Worm (Caenorhabditis elegans) whole organism, L4 larva: ENCODE measurements around the gene srh-139.

Experiments used
- F26F4.8 ChIP-seq: fragments of 200-800 bp; sonication (Bioruptor generic); conservative IDR thresholded peaks from 2 replicates; pipeline ENCODE4 v1.3.6; 2022; ENCODE audit warnings: missing genetic modification characterization, missing compliant biosample characterization
- F37D6.2 ChIP-seq: sonication (generic microtip); optimal IDR thresholded peaks from 2 replicates; lab custom pipeline; 2016; ENCODE audit warnings: mild to moderate bottlenecking, missing genetic modification characterization, missing compliant biosample characterization
- F49E8.2 ChIP-seq: sonication (generic microtip); optimal IDR thresholded peaks from 2 replicates; lab custom pipeline; 2016; ENCODE audit warnings: missing compliant biosample characterization, mild to moderate bottlenecking, missing genetic modification characterization, borderline replicate concordance
- T20F7.1 ChIP-seq: fragments of 200-800 bp; sonication (Bioruptor generic); optimal IDR thresholded peaks from 2 replicates; lab custom pipeline; 2018; ENCODE audit warnings: mild to moderate bottlenecking, missing genetic modification characterization, missing compliant biosample characterization
- T26A8.4 ChIP-seq: fragments of 200-800 bp; sonication (Bioruptor generic); IDR thresholded peaks from 2 replicates; pipeline ENCODE4 v1.3.6; 2022; ENCODE audit warnings: missing genetic modification characterization, missing compliant biosample characterization
- Y5F2A.4 ChIP-seq: fragments of 200-800 bp; sonication (Bioruptor generic); optimal IDR thresholded peaks from 2 replicates; lab custom pipeline; 2018; ENCODE audit warnings: mild to moderate bottlenecking, missing genetic modification characterization, missing compliant biosample characterization
- Y75B8A.6 ChIP-seq: fragments of 200-800 bp; sonication (Bioruptor generic); IDR thresholded peaks from 2 replicates; pipeline ENCODE4 v1.3.6; 2022; ENCODE audit warnings: missing genetic modification reagents, missing genetic modification characterization, missing compliant biosample characterization
- ZK337.2 ChIP-seq: fragments of 200-800 bp; sonication (Bioruptor generic); IDR thresholded peaks from 2 replicates; pipeline ENCODE4 v1.3.6; 2022; ENCODE audit warnings: missing genetic modification reagents, missing genetic modification characterization, missing compliant biosample characterization
- aly-2 ChIP-seq: sonication (generic microtip); optimal IDR thresholded peaks from 2 replicates; lab custom pipeline; 2018; ENCODE audit warnings: missing biosample characterization, missing genetic modification characterization
- arid-1 ChIP-seq: fragments of 200-800 bp; sonication (Bioruptor generic); conservative IDR thresholded peaks from 2 replicates; pipeline ENCODE4 v1.3.6; 2022; ENCODE audit warnings: missing genetic modification reagents, missing genetic modification characterization, missing compliant biosample characterization
- ceh-20 ChIP-seq: fragments of 200-800 bp; sonication (Bioruptor generic); IDR thresholded peaks from 2 replicates; pipeline ENCODE4 v1.3.6; 2022; ENCODE audit warnings: missing genetic modification reagents, missing genetic modification characterization, missing compliant biosample characterization
- ceh-32 ChIP-seq: sonication (generic microtip); optimal IDR thresholded peaks from 2 replicates; lab custom pipeline; 2016; ENCODE audit warnings: mild to moderate bottlenecking, missing genetic modification characterization, missing compliant biosample characterization; ENCODE audit not compliant: poor library complexity
- ctbp-1 ChIP-seq: fragments of 200-800 bp; sonication (Bioruptor generic); IDR thresholded peaks from 2 replicates; pipeline ENCODE4 v1.3.6; 2022; ENCODE audit warnings: missing genetic modification reagents, missing genetic modification characterization, missing compliant biosample characterization
- dmd-9 ChIP-seq: fragments of 200-800 bp; sonication (Bioruptor generic); IDR thresholded peaks from 2 replicates; pipeline ENCODE4 v1.3.6; 2022; ENCODE audit warnings: missing genetic modification reagents, missing genetic modification characterization, missing compliant biosample characterization
- lim-7 ChIP-seq: fragments of 200-800 bp; sonication (Bioruptor generic); IDR thresholded peaks from 2 replicates; pipeline ENCODE4 v1.3.6; 2022; ENCODE audit warnings: missing genetic modification characterization, missing compliant biosample characterization
- nhr-10 ChIP-seq: fragments of 150-350 bp; optimal IDR thresholded peaks from 2 replicates; lab custom pipeline; 2014; ENCODE audit warnings: missing biosample characterization, missing genetic modification characterization
- nhr-237 ChIP-seq: sonication (generic microtip); optimal IDR thresholded peaks from 2 replicates; lab custom pipeline; 2017; ENCODE audit warnings: missing biosample characterization, missing genetic modification characterization
- nhr-25 ChIP-seq: sonication (generic microtip); optimal IDR thresholded peaks from 2 replicates; lab custom pipeline; 2017; ENCODE audit warnings: missing genetic modification characterization, mild to moderate bottlenecking, missing compliant biosample characterization, antibody characterized with exemption, moderate library complexity, borderline replicate concordance; ENCODE audit not compliant: insufficient read depth
- nhr-28 ChIP-seq: fragments of 150-350 bp; optimal IDR thresholded peaks from 2 replicates; lab custom pipeline; 2014; ENCODE audit warnings: missing biosample characterization, missing genetic modification characterization
- nhr-6 ChIP-seq: fragments of 150-350 bp; optimal IDR thresholded peaks from 2 replicates; lab custom pipeline; 2014; ENCODE audit warnings: missing biosample characterization, missing genetic modification characterization
- nhr-77 ChIP-seq: fragments of 150-350 bp; optimal IDR thresholded peaks from 2 replicates; lab custom pipeline; 2014; ENCODE audit warnings: missing biosample characterization, missing genetic modification characterization
- pha-4 ChIP-seq, 2 experiments: fragments of 150-350 bp in 1 of 2; fragments of 200-800 bp in 1 of 2; sonication (Bioruptor generic) in 1 of 2; IDR thresholded peaks in 1 of 2; optimal IDR thresholded peaks in 1 of 2; 2 replicates each; pipeline versions ENCODE4 v1.3.6 to Lab custom; 2014 to 2022; ENCODE audit warnings: missing genetic modification characterization in 2 of 2, missing genetic modification reagents in 2 of 2, missing biosample characterization in 1 of 2, missing compliant biosample characterization in 1 of 2
- pqm-1 ChIP-seq: sonication (generic microtip); optimal IDR thresholded peaks from 2 replicates; lab custom pipeline; 2017; ENCODE audit warnings: missing biosample characterization, missing genetic modification characterization
- set-16 ChIP-seq: fragments of 200-800 bp; sonication (Bioruptor generic); IDR thresholded peaks from 2 replicates; pipeline ENCODE4 v1.3.6; 2022; ENCODE audit warnings: missing genetic modification reagents, missing genetic modification characterization, missing compliant biosample characterization
- skn-1 ChIP-seq: fragments of 150-350 bp; optimal IDR thresholded peaks from 2 replicates; lab custom pipeline; 2014; ENCODE audit warnings: missing biosample characterization, missing genetic modification characterization
- tag-97 ChIP-seq: fragments of 200-800 bp; sonication (Bioruptor generic); IDR thresholded peaks from 2 replicates; pipeline ENCODE4 v1.3.6; 2022; ENCODE audit warnings: missing genetic modification characterization, missing compliant biosample characterization
- tra-1 ChIP-seq: fragments of 200-800 bp; sonication (Bioruptor generic); IDR thresholded peaks from 2 replicates; pipeline ENCODE4 v1.3.6; 2022; ENCODE audit warnings: missing genetic modification reagents, missing genetic modification characterization, missing compliant biosample characterization
- unc-39 ChIP-seq: sonication (generic microtip); optimal IDR thresholded peaks from 2 replicates; lab custom pipeline; 2017; ENCODE audit warnings: missing biosample characterization, missing genetic modification characterization
- zag-1 ChIP-seq: fragments of 150-350 bp; optimal IDR thresholded peaks from 2 replicates; lab custom pipeline; 2014; ENCODE audit warnings: missing biosample characterization, missing genetic modification characterization
- zfp-3 ChIP-seq: fragments of 200-800 bp; sonication (Bioruptor generic); conservative IDR thresholded peaks from 2 replicates; pipeline ENCODE4 v1.3.6; 2022; ENCODE audit warnings: missing genetic modification reagents, missing genetic modification characterization, missing compliant biosample characterization
- zip-2 ChIP-seq: fragments of 150-350 bp; optimal IDR thresholded peaks from 2 replicates; lab custom pipeline; 2014; ENCODE audit warnings: missing biosample characterization, missing genetic modification characterization

Gene srh-139

DNA sequence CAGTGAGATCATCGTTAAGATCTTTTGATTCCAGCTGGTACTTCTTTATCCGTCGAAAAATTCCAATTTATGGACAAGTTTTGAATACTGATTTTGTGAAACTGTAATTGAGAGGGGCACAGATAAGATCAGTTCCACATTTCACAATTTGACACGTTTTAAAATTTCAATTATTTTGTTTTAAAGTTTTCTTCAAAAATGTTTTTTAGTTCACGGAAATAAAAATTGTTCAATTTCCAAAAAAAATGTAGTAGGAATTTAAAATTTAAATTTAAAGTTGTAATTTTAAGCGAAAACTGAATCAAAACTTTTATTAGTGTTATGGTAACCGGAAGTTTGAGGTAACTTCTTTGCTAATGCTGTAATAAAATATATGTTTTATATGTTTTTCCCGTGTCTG, 33.8 kb downstream of the srh-139 start, which contains the start of gene F36D3.4:
Gene F36D3.4, minus strand, starts transcription at position 101 of the 400 bp plus-strand sequence.
- TF ChIP-seq T26A8.4 (GFP tag; lab: Robert Waterston, UW) = no peak
- no peak for TF ChIP-seq pqm-1
- no peak for TF ChIP-seq aly-2 (tag; lab: Kevin White, UChicago)
- TF ChIP-seq pha-4 (GFP tag; IDR thresholded peaks at IDR 0.05; lab: Robert Waterston, UW) = no peak
- no peak for TF ChIP-seq pha-4 (tag; optimal IDR thresholded peaks at IDR 0.05; lab: Kevin White, UChicago)
- no peak for TF ChIP-seq T20F7.1 (GFP tag; lab: Kevin White, UChicago)
- no peak for TF ChIP-seq skn-1 (tag; lab: Kevin White, UChicago)
- TF ChIP-seq dmd-9 (GFP tag; lab: Robert Waterston, UW) = no peak
- TF ChIP-seq F26F4.8 (GFP tag; lab: Robert Waterston, UW) = no peak
- no peak for TF ChIP-seq ceh-20 (GFP tag; lab: Robert Waterston, UW)
- TF ChIP-seq F49E8.2 = no peak
- TF ChIP-seq tra-1 (GFP tag; lab: Robert Waterston, UW) = no peak
- no peak for TF ChIP-seq nhr-77
- TF ChIP-seq nhr-25 = no peak
- no peak for TF ChIP-seq Y75B8A.6 (GFP tag; lab: Robert Waterston, UW)
- TF ChIP-seq Y5F2A.4 (GFP tag; lab: Kevin White, UChicago) = no peak
- TF ChIP-seq set-16 (GFP tag; lab: Robert Waterston, UW) = no peak

DNA sequence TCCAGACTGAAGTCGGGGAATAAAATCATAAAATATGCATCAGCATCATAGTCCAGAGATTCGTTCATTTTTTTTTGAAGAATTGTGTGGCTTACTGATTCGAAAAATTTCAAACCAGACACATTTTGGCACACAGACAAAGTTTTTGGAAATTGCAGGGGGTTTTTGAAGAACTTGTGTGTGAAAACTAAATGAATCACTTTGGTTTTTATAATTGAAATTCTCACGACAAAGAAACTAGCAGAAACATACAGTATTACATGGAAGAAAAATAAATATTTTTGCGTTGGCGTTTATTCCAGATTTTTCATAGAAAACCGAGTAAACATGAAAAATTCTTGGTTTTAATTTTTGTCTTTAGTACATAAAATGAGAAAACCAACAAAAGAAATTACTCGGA, 38.5 kb downstream of the srh-139 start, which contains the start of gene srw-34:
Gene srw-34, minus strand, starts transcription at position 101 of the 400 bp plus-strand sequence.
- TF ChIP-seq zfp-3 = no peak
- no peak for TF ChIP-seq ctbp-1 (GFP tag; lab: Robert Waterston, UW)
- no peak for TF ChIP-seq nhr-237
- TF ChIP-seq F37D6.2 (tag; lab: Kevin White, UChicago) = no peak
- no peak for TF ChIP-seq unc-39 (tag; lab: Kevin White, UChicago)
- TF ChIP-seq ceh-32 = no peak
- no peak for TF ChIP-seq arid-1 (GFP tag; lab: Robert Waterston, UW)

DNA sequence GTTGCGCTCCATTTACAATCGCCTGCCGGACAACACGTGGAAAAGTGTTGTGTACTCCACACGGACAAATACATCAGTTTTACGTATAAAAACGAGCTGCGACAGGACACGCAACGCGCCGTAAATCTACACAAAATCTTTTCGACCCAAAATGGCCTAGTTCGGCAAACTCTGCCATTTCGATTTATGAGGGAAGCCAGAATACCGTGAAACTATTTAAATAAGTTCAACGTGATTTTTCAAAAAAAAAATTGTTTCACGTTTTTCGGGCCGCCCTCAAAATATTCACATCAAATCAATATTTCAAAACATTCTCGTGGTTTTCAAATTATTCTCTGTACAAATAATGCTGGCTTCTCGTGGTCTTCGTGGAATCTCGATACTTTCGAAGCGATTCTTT, 43.1 kb downstream of the srh-139 start, which contains the start of gene F36D3.8:
Gene F36D3.8, plus strand, starts transcription at position 301 of the 400 bp plus-strand sequence.
- no peak for TF ChIP-seq zip-2
- 0 out of 2 replicates have a peak, but pooled peaks have one; percentile 8 for TF ChIP-seq ZK337.2

ce11 chrV:16527796-16528195, 44.0 kb downstream of the srh-139 start, which contains the start of gene F36D3.16:
Gene F36D3.16, plus strand, starts transcription at chrV:16528096.
- TF ChIP-seq tag-97 (no peak), zag-1 (no peak)
- TF ChIP-seq, all 104 proteins: peak for 0

DNA sequence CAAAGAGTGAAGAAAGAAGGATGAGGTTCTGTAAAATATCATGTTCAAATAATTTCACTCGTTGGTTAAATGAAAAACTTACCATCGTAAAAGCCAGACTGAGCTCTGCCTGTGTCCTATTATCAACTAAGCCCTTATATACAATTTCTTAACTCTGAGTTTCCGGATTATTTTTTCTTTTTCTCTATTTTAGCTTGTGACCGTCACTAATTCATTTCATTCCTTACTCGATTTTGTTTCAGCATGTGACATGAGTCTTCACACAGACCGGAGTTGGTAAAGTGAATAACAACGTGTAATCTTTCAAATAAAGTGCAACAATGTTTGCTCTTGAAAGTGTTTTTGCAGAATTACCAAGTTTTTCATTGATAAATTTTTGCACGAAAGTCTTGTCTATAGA, 50.2 kb downstream of the srh-139 start, which contains the start of gene cpr-2:
Gene cpr-2, minus strand, starts transcription at position 101 of the 400 bp plus-strand sequence.
- TF ChIP-seq nhr-28 (tag; lab: Kevin White, UChicago) (no peak), lim-7 (GFP tag; lab: Robert Waterston, UW) (no peak), nhr-10 (tag; lab: Kevin White, UChicago) (no peak), nhr-6 (no peak)
- TF ChIP-seq, all 104 proteins: peak for 0
